Worm (Caenorhabditis elegans): ENCODE measurements around the gene ech-9.
A peak's percentile ranks its signal among the peaks of the same experiment; 100 is the strongest.

Gene ech-9

DNA sequence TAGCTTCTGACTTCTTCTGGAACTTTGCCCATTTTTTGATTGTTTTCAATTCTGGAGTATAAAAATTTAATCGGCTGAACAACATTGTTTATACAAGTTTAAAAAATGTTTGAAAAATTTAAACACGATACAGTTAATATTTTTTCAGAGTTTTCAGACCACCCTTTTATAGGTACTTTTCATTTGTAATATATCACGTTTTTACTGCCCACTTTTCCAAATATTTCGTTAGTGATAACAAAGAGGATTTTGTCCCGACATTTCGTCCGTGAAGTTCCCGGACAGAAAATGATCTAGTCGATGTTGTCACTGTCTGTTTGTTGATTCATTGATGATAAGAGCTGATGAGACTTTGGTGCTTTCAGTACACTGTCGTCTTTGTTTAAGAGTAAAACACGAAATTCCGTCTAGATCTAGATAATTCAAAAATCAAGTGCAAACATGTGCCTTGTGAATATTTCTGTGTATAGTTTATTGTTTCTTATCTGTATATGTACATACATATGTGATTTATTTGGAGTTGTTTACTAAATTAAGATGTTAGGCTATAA, at the start of gene ech-9:
ech-9 (minus strand) TSS at position 51 of the 551 bp plus-strand sequence.
- no peak for TF ChIP-seq peb-1 (tag; optimal IDR thresholded peaks at IDR 0.05)
- TF ChIP-seq fos-1 (tag; optimal IDR thresholded peaks at IDR 0.05): peak; percentile 14
- TF ChIP-seq sma-9 (GFP tag; optimal IDR thresholded peaks at IDR 0.05): no peak
- TF ChIP-seq sma-9 (tag; optimal IDR thresholded peaks at IDR 0.05): no peak

DNA sequence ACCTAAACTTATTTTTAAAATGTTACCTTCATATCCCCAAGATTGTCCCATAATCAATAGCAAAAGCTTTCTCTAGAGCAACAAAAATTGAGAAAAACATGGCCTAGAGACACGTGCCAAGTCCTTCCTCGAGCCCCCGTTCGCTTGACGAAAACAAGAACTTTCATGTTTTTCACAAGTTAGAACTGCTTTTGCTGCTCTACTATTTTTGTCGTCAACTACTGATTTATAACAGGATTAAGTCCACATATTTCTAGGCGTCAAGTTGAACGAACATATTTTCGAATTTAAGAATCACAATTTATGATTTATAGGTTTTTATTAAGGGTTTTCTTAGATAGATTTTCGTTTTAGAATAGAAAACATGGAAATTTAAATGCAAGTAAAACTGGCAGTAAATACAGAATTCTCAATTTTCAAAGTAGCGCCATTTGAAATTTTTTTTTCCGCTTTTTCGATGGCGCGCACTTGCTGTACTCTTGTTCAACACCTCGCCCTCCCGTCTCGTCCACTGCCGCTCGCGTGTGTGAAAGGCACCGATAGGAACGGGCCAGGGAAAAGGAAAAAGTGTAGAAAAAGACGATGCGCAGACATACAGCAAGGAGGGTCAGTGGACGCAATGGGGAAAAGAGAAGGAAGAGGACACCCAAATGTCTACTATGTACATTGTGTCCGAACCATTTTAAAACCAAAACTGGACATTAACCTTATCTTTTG, 49.2 kb upstream of the ech-9 start, which contains the start of gene rad-51:
rad-51 (minus strand) TSS at position 51 of the 717 bp plus-strand sequence.
- TF ChIP-seq nhr-12 (tag; optimal IDR thresholded peaks at IDR 0.05) (no peak), alr-1 (tag; optimal IDR thresholded peaks at IDR 0.05) (no peak), nhr-25 (tag; optimal IDR thresholded peaks at IDR 0.05) (peak; percentile 29), ceh-82 (tag; optimal IDR thresholded peaks at IDR 0.05) (no peak), nhr-237 (tag; optimal IDR thresholded peaks at IDR 0.05) (no peak), lin-11 (tag; optimal IDR thresholded peaks at IDR 0.05) (peak; percentile 46), nhr-10 (tag; optimal IDR thresholded peaks at IDR 0.05) (no peak), nhr-129 (tag; optimal IDR thresholded peaks at IDR 0.05) (peak; percentile 80), elt-1 (tag; optimal IDR thresholded peaks at IDR 0.05) (no peak), ztf-1 (GFP tag; conservative IDR thresholded peaks at IDR 0.05) (no peak), nhr-23 (tag; optimal IDR thresholded peaks at IDR 0.05) (no peak), unc-62 (GFP tag; optimal IDR thresholded peaks at IDR 0.05) (no peak), lin-39 (tag; optimal IDR thresholded peaks at IDR 0.05) (no peak), ceh-16 (tag; optimal IDR thresholded peaks at IDR 0.05) (no peak), skn-1 (tag; optimal IDR thresholded peaks at IDR 0.05) (no peak), lin-13 (GFP tag; optimal IDR thresholded peaks at IDR 0.05) (peak; percentile 53), unc-55 (GFP tag; optimal IDR thresholded peaks at IDR 0.05) (peak; percentile 52), ztf-11 (tag; optimal IDR thresholded peaks at IDR 0.05) (no peak), snpc-4 (tag; optimal IDR thresholded peaks at IDR 0.05) (no peak), nhr-6 (tag; optimal IDR thresholded peaks at IDR 0.05) (no peak), ama-1 (optimal IDR thresholded peaks at IDR 0.05) (no peak), mdl-1 (tag; optimal IDR thresholded peaks at IDR 0.05) (peak in 1 of 2 experiments; percentile 43), unc-39 (tag; optimal IDR thresholded peaks at IDR 0.05) (no peak), lsy-2 (tag; optimal IDR thresholded peaks at IDR 0.05) (peak in 1 of 2 experiments; percentile 59), ZK546.5 (tag; optimal IDR thresholded peaks at IDR 0.05) (no peak), ztf-4 (tag; optimal IDR thresholded peaks at IDR 0.05) (no peak), egl-27 (tag; optimal IDR thresholded peaks at IDR 0.05) (no peak), Y55F3AM.14 (GFP tag; optimal IDR thresholded peaks at IDR 0.05) (no peak), mab-5 (tag; optimal IDR thresholded peaks at IDR 0.05) (no peak), aly-2 (tag; optimal IDR thresholded peaks at IDR 0.05) (no peak), C34F6.9 (tag; optimal IDR thresholded peaks at IDR 0.05) (peak; percentile 75), blmp-1 (tag; optimal IDR thresholded peaks at IDR 0.05; ENCODE audit: insufficient read depth) (no peak), sma-3 (GFP tag; optimal IDR thresholded peaks at IDR 0.05) (no peak), nhr-11 (tag; optimal IDR thresholded peaks at IDR 0.05) (no peak), mbf-1 (tag; optimal IDR thresholded peaks at IDR 0.05) (no peak), elt-3 (tag; optimal IDR thresholded peaks at IDR 0.05) (no peak), F13H6.1 (tag; optimal IDR thresholded peaks at IDR 0.05) (no peak), fos-1 (tag; optimal IDR thresholded peaks at IDR 0.05) (peak; percentile 65), nhr-77 (tag; optimal IDR thresholded peaks at IDR 0.05) (no peak), gmeb-1 (tag; optimal IDR thresholded peaks at IDR 0.05) (peak; percentile 74), peb-1 (tag; optimal IDR thresholded peaks at IDR 0.05) (no peak), zag-1 (tag; optimal IDR thresholded peaks at IDR 0.05) (peak; percentile 41), dmd-4 (tag; optimal IDR thresholded peaks at IDR 0.05) (no peak), R02D3.7 (tag; optimal IDR thresholded peaks at IDR 0.05) (no peak), crh-2 (tag; optimal IDR thresholded peaks at IDR 0.05) (peak; percentile 92), nhr-21 (tag; optimal IDR thresholded peaks at IDR 0.05) (peak; percentile 17), sem-4 (tag; optimal IDR thresholded peaks at IDR 0.05) (no peak), sma-9 (GFP tag; optimal IDR thresholded peaks at IDR 0.05) (peak; percentile 9), sma-9 (tag; optimal IDR thresholded peaks at IDR 0.05) (no peak)

Data from whole organism, L2 larva.